Worm (Caenorhabditis elegans) whole organism, L3 larva: ENCODE results near the gene fbxb-95.
"Not testable (repeated sequence)": the region's sequence is repeated elsewhere in the genome, so short reads cannot be mapped to it uniquely, and the experiment has no call there.

ENCODE experiments used
- R02D3.7 ChIP-seq: fragments of 150-350 bp; optimal IDR thresholded peaks from 2 replicates; lab custom pipeline; 2014; ENCODE audit warnings: missing biosample characterization, missing genetic modification characterization
- ZK546.5 ChIP-seq: sonication (generic microtip); optimal IDR thresholded peaks from 2 replicates; lab custom pipeline; 2017; ENCODE audit warnings: missing biosample characterization, missing genetic modification characterization
- aly-2 ChIP-seq: fragments of 150-350 bp; optimal IDR thresholded peaks from 2 replicates; lab custom pipeline; 2014; ENCODE audit warnings: missing biosample characterization, missing genetic modification characterization
- ama-1 ChIP-seq: fragments of 150-350 bp; optimal IDR thresholded peaks from 2 replicates; lab custom pipeline; 2018
- ceh-16 ChIP-seq: sonication (generic microtip); optimal IDR thresholded peaks from 2 replicates; lab custom pipeline; 2017; ENCODE audit warnings: missing biosample characterization, missing genetic modification characterization
- ceh-28 ChIP-seq: fragments of 150-350 bp; optimal IDR thresholded peaks from 2 replicates; lab custom pipeline; 2014; ENCODE audit warnings: missing biosample characterization, missing genetic modification reagents, missing genetic modification characterization
- ceh-82 ChIP-seq: fragments of 150-350 bp; optimal IDR thresholded peaks from 2 replicates; lab custom pipeline; 2014; ENCODE audit warnings: missing biosample characterization, missing genetic modification characterization
- egl-27 ChIP-seq: sonication (generic microtip); optimal IDR thresholded peaks from 4 replicates; lab custom pipeline; 2017; ENCODE audit warnings: missing biosample characterization, missing genetic modification reagents, missing genetic modification characterization
- elt-1 ChIP-seq: fragments of 150-350 bp; optimal IDR thresholded peaks from 2 replicates; lab custom pipeline; 2014; ENCODE audit warnings: missing biosample characterization, missing genetic modification characterization
- elt-2 ChIP-seq: sonication (generic microtip); optimal IDR thresholded peaks from 2 replicates; lab custom pipeline; 2016; ENCODE audit warnings: missing genetic modification reagents, mild to moderate bottlenecking, missing genetic modification characterization, missing compliant biosample characterization
- elt-3 ChIP-seq, 3 experiments: fragments of 150-350 bp in 1 of 3; sonication (generic microtip) in 2 of 3; optimal IDR thresholded peaks; 2 replicates in 2 of 3; 4 replicates in 1 of 3; lab custom pipeline; 2014 to 2017; ENCODE audit warnings: missing biosample characterization in 3 of 3, missing genetic modification characterization in 3 of 3
- eor-1 ChIP-seq, 2 experiments: fragments of 150-350 bp; optimal IDR thresholded peaks; 2 replicates each; lab custom pipeline; 2014 to 2018; ENCODE audit warnings: missing biosample characterization in 2 of 2, missing genetic modification characterization in 2 of 2
- fkh-10 ChIP-seq: sonication (generic microtip); optimal IDR thresholded peaks from 2 replicates; lab custom pipeline; 2017; ENCODE audit warnings: missing biosample characterization, missing genetic modification reagents, missing genetic modification characterization
- lin-15B ChIP-seq: fragments of 150-350 bp; optimal IDR thresholded peaks from 2 replicates; lab custom pipeline; 2014; ENCODE audit warnings: missing biosample characterization, missing genetic modification characterization
- lsy-12 ChIP-seq: sonication (generic microtip); optimal IDR thresholded peaks from 2 replicates; lab custom pipeline; 2016; ENCODE audit warnings: mild to moderate bottlenecking, missing genetic modification characterization, missing compliant biosample characterization
- mml-1 ChIP-seq: fragments of 150-350 bp; sonication (generic microtip); optimal IDR thresholded peaks from 3 replicates; lab custom pipeline; 2014; ENCODE audit warnings: missing biosample characterization, missing genetic modification characterization
- nfya-1 ChIP-seq: sonication (generic microtip); optimal IDR thresholded peaks from 2 replicates; lab custom pipeline; 2017; ENCODE audit warnings: missing genetic modification characterization, mild to moderate bottlenecking, missing compliant biosample characterization, antibody characterized with exemption, moderate library complexity; ENCODE audit not compliant: insufficient read depth
- nhr-11 ChIP-seq: fragments of 150-350 bp; optimal IDR thresholded peaks from 2 replicates; lab custom pipeline; 2014; ENCODE audit warnings: missing biosample characterization, missing genetic modification characterization
- nhr-12 ChIP-seq: fragments of 150-350 bp; optimal IDR thresholded peaks from 2 replicates; lab custom pipeline; 2014; ENCODE audit warnings: missing biosample characterization, missing genetic modification characterization
- nhr-23 ChIP-seq: fragments of 150-350 bp; optimal IDR thresholded peaks from 2 replicates; lab custom pipeline; 2014; ENCODE audit warnings: missing biosample characterization, missing genetic modification reagents, missing genetic modification characterization
- nhr-237 ChIP-seq: fragments of 150-350 bp; optimal IDR thresholded peaks from 2 replicates; lab custom pipeline; 2014; ENCODE audit warnings: missing biosample characterization, missing genetic modification characterization
- nhr-25 ChIP-seq: sonication (generic microtip); optimal IDR thresholded peaks from 2 replicates; lab custom pipeline; 2017; ENCODE audit warnings: missing biosample characterization, missing genetic modification characterization
- nhr-28 ChIP-seq: fragments of 150-350 bp; optimal IDR thresholded peaks from 2 replicates; lab custom pipeline; 2014; ENCODE audit warnings: missing biosample characterization, missing genetic modification characterization
- nhr-43 ChIP-seq: sonication (generic microtip); optimal IDR thresholded peaks from 2 replicates; lab custom pipeline; 2016; ENCODE audit warnings: mild to moderate bottlenecking, missing genetic modification characterization, missing compliant biosample characterization; ENCODE audit not compliant: poor library complexity, severe bottlenecking
- nhr-76 ChIP-seq: fragments of 150-350 bp; sonication (generic microtip); optimal IDR thresholded peaks from 5 replicates; lab custom pipeline; 2014; ENCODE audit warnings: missing biosample characterization, missing genetic modification characterization
- pqm-1 ChIP-seq: fragments of 150-350 bp; optimal IDR thresholded peaks from 2 replicates; lab custom pipeline; 2017; ENCODE audit warnings: missing biosample characterization, missing genetic modification characterization, inconsistent platforms
- sea-2 ChIP-seq: fragments of 150-350 bp; sonication (generic microtip); optimal IDR thresholded peaks from 4 replicates; lab custom pipeline; 2014; ENCODE audit warnings: missing biosample characterization, missing genetic modification reagents, missing genetic modification characterization
- skn-1 ChIP-seq: fragments of 150-350 bp; optimal IDR thresholded peaks from 2 replicates; lab custom pipeline; 2014; ENCODE audit warnings: missing biosample characterization, missing genetic modification characterization
- snpc-4 ChIP-seq: fragments of 150-350 bp; optimal IDR thresholded peaks from 2 replicates; lab custom pipeline; 2014; ENCODE audit warnings: missing biosample characterization, missing genetic modification characterization
- tbx-2 ChIP-seq: sonication (generic microtip); optimal IDR thresholded peaks from 2 replicates; lab custom pipeline; 2016; ENCODE audit warnings: mild to moderate bottlenecking, missing genetic modification characterization, missing compliant biosample characterization
- unc-39 ChIP-seq: sonication (generic microtip); optimal IDR thresholded peaks from 4 replicates; lab custom pipeline; 2017; ENCODE audit warnings: missing biosample characterization, missing genetic modification characterization
- unc-62 ChIP-seq: fragments of 150-350 bp; sonication (generic microtip); optimal IDR thresholded peaks from 4 replicates; lab custom pipeline; 2014; ENCODE audit warnings: missing biosample characterization, missing genetic modification reagents, missing genetic modification characterization
- ztf-11 ChIP-seq: fragments of 150-350 bp; optimal IDR thresholded peaks from 2 replicates; lab custom pipeline; 2014; ENCODE audit warnings: missing biosample characterization, missing genetic modification characterization
- ztf-4 ChIP-seq: fragments of 150-350 bp; optimal IDR thresholded peaks from 2 replicates; lab custom pipeline; 2014; ENCODE audit warnings: missing biosample characterization, missing genetic modification characterization

fbxb-95 gene

DNA sequence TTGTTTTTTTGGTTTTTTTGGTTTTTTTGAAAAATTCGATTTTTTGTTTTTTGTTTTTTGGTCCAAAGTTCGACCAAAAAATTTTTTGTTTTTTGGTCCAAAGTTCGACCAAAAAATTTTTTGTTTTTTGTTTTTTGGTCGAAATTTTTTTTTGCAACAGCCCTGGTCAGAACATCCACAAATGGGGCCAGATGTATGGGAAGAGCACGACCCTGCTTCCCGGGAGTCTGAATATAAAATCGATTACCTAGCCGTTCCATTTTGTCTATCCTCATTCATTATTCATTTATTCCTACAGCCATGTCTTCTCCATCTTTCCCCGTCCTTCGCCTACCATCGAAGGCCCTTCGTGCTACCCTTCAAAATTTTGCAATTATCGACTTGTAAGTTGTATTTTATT, at the start of gene fbxb-95:
Gene fbxb-95 (plus strand): TSS at position 301 of the 400 bp plus-strand sequence.
- TF ChIP-seq tbx-2 (tag; lab: Kevin White, UChicago); ceh-82 (tag; lab: Kevin White, UChicago); fkh-10 (GFP tag; lab: Kevin White, UChicago): not testable (repeated sequence)
- TF ChIP-seq, all 47 proteins: peak for 0; not testable (repeated sequence) for 47

DNA sequence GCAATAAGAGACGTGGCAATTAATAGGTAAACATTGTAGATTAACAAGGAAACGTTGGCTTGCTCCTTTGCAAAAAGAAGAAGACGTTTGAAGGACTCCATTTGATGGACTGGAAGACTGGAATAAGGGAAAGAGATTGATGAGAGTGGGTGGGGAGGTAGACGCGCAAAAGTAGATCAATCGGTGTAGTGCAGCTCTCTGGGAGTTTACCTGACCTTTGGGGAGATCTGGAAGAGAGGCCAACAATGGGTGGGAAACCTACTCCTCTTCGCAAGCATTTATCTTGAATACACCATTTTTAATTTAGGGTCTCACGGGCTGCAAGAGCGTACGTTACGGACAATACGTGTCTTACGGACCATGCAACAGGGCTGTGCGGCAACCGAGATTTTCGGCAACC, 47.8 kb upstream of the fbxb-95 start, which contains the start of gene C08F1.12:
Gene C08F1.12 (minus strand): TSS at position 101 of the 400 bp plus-strand sequence.
- TF ChIP-seq mml-1 (tag; lab: Kevin White, UChicago), result no peak
- no peak for TF ChIP-seq lsy-12 (tag; lab: Kevin White, UChicago)
- TF ChIP-seq ztf-11 (tag; lab: Kevin White, UChicago), result no peak
- no peak for TF ChIP-seq nhr-12 (tag; lab: Kevin White, UChicago)
- TF ChIP-seq ZK546.5 (tag; lab: Kevin White, UChicago), result no peak
- TF ChIP-seq nhr-25 (tag; lab: Kevin White, UChicago), result no peak
- TF ChIP-seq ceh-28 (tag; lab: Kevin White, UChicago), result no peak
- no peak for TF ChIP-seq nhr-237 (tag; lab: Kevin White, UChicago)
- no peak for TF ChIP-seq nhr-23 (tag; lab: Kevin White, UChicago)
- TF ChIP-seq ztf-4 (tag; lab: Kevin White, UChicago), result no peak
- no peak for TF ChIP-seq ceh-82 (tag; lab: Kevin White, UChicago)

DNA sequence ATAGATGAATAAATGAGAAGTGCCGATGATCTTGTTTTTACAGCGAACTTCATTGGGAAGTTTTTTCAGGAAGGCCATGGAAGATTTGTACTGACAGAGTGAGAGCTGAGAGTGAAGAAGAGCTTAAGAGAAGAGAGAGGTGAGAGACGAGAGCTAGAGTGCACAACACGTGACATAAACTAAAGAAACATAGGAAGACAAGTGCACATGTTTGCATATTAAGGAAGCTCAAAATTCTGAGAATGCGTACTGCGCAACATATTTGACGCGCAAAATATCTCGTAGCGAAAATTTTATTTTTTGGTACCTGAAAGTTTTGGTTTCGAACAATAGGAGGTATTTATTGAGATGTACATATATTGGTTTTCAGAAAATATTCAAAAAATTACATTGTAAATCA, 46.0 kb upstream of the fbxb-95 start, which contains the start of gene C08F1.8:
Gene C08F1.8 (minus strand): TSS at position 101 of the 400 bp plus-strand sequence.
- TF ChIP-seq elt-3 (tag; optimal IDR thresholded peaks at IDR 0.05; lab: Kevin White, UChicago), result no peak
- no peak for TF ChIP-seq nhr-12 (tag; lab: Kevin White, UChicago)
- no peak for TF ChIP-seq elt-1
- no peak for TF ChIP-seq egl-27 (tag; lab: Kevin White, UChicago)
- TF ChIP-seq sea-2 (GFP tag; lab: Kevin White, UChicago), result no peak
- no peak for TF ChIP-seq aly-2 (tag; lab: Kevin White, UChicago)
- TF ChIP-seq tbx-2 (tag; lab: Kevin White, UChicago), result no peak
- no peak for TF ChIP-seq nfya-1
- no peak for TF ChIP-seq nhr-43 (tag; lab: Kevin White, UChicago)
- no peak for TF ChIP-seq nhr-11 (tag; lab: Kevin White, UChicago)
- TF ChIP-seq R02D3.7 (tag; lab: Kevin White, UChicago), result no peak
- TF ChIP-seq eor-1 (tag; optimal IDR thresholded peaks at IDR 0.05; lab: Kevin White, UChicago), result no peak
- no peak for TF ChIP-seq lsy-12 (tag; lab: Kevin White, UChicago)
- TF ChIP-seq nhr-23 (tag; lab: Kevin White, UChicago), result no peak
- TF ChIP-seq unc-39 (tag; lab: Kevin White, UChicago), result no peak
- TF ChIP-seq lin-15B, result no peak
- no peak for TF ChIP-seq snpc-4 (tag; lab: Kevin White, UChicago)
- TF ChIP-seq elt-2 (tag; lab: Kevin White, UChicago), result no peak
- TF ChIP-seq ceh-28 (tag; lab: Kevin White, UChicago), result no peak
- TF ChIP-seq mml-1 (tag; lab: Kevin White, UChicago), result no peak

DNA sequence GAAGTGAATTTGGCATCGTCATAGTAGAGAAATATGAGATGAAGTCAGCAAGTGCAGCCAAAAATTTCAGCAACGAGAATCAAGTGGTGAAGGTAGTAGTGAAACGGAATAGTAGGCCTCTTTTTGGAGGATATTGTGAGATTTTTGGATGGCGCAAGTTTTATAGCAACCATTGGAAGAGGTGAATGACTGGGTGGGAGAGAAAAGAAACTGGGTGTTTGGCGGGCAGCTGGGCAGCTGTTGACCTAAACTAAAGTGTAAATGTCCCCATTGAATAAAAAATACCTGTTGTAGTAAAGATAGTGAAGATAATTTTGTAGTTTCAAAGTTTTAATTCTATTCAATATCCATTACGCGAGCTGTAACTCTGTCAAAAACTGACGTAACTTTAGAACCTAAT, 38.1 kb upstream of the fbxb-95 start:
- TF ChIP-seq nfya-1 (no peak), pqm-1 (no peak), lsy-12 (tag; lab: Kevin White, UChicago) (no peak), lin-15B (no peak), unc-62 (GFP tag; lab: Kevin White, UChicago) (no peak), ceh-16 (tag; lab: Kevin White, UChicago) (no peak), nhr-25 (tag; lab: Kevin White, UChicago) (no peak), nhr-23 (tag; lab: Kevin White, UChicago) (no peak), ama-1 (lab: Kevin White, UChicago) (no peak), nhr-28 (tag; lab: Kevin White, UChicago) (no peak), nhr-43 (tag; lab: Kevin White, UChicago) (no peak), eor-1 (tag; optimal IDR thresholded peaks at IDR 0.05; lab: Kevin White, UChicago) (no peak), nhr-237 (tag; lab: Kevin White, UChicago) (no peak), nhr-12 (tag; lab: Kevin White, UChicago) (no peak), skn-1 (tag; lab: Kevin White, UChicago) (no peak), nhr-76 (tag; lab: Kevin White, UChicago) (no peak), ceh-28 (tag; lab: Kevin White, UChicago) (no peak)
